Fruit fly (Drosophila melanogaster) whole organism, embryonic: Measurements from ENCODE around the gene CG33306.

Source experiments
- Abd-B ChIP-seq: fragments of 200-800 bp; sonication (Bioruptor generic); optimal IDR thresholded peaks from 2 replicates; lab custom pipeline; 2018; ENCODE audit warnings: missing biosample characterization, mild to moderate bottlenecking, missing genetic modification characterization, moderate library complexity
- BEAF-32 ChIP-seq: fragments of 200-800 bp; sonication (Bioruptor generic); optimal IDR thresholded peaks from 3 replicates; lab custom pipeline; 2017; ENCODE audit warnings: missing biosample characterization, missing genetic modification characterization, mild to moderate bottlenecking, moderate library complexity, missing genetic modification reagents
- CG1024 ChIP-seq: fragments of 200-800 bp; sonication (Bioruptor generic); IDR thresholded peaks from 2 replicates; pipeline ENCODE4 v1.3.6; 2022; ENCODE audit warnings: missing biosample characterization, missing genetic modification characterization
- CG10366 ChIP-seq: fragments of 200-800 bp; sonication (Bioruptor generic); IDR thresholded peaks from 2 replicates; pipeline ENCODE4 v1.3.6; 2022; ENCODE audit warnings: missing biosample characterization, missing genetic modification characterization
- CG10654 ChIP-seq: fragments of 200-800 bp; sonication (Bioruptor generic); optimal IDR thresholded peaks from 2 replicates; lab custom pipeline; 2016; ENCODE audit warnings: missing biosample characterization, missing genetic modification characterization
- CG11085 ChIP-seq: fragments of 200-800 bp; sonication (Bioruptor generic); IDR thresholded peaks from 2 replicates; pipeline ENCODE4 v1.3.6; 2022; ENCODE audit warnings: missing biosample characterization, missing genetic modification characterization
- CG11560 ChIP-seq: fragments of 200-800 bp; sonication (Bioruptor generic); IDR thresholded peaks from 3 replicates; pipeline ENCODE4 v1.3.6; 2022; ENCODE audit warnings: missing biosample characterization, missing genetic modification characterization
- CG12659 ChIP-seq: fragments of 200-800 bp; sonication (Bioruptor generic); optimal IDR thresholded peaks from 3 replicates; lab custom pipeline; 2017; ENCODE audit warnings: mild to moderate bottlenecking, missing biosample characterization, missing genetic modification reagents, missing genetic modification characterization
- CG13624 ChIP-seq: fragments of 200-800 bp; sonication (Bioruptor generic); optimal IDR thresholded peaks from 2 replicates; lab custom pipeline; 2016; ENCODE audit warnings: missing biosample characterization, missing genetic modification characterization
- CG14860 ChIP-seq: fragments of 200-800 bp; sonication (Bioruptor generic); IDR thresholded peaks from 3 replicates; pipeline ENCODE4 v1.3.6; 2022; ENCODE audit warnings: missing biosample characterization, missing genetic modification characterization; ENCODE audit not compliant: partially characterized antibody
- CG15269 ChIP-seq: fragments of 200-800 bp; sonication (Bioruptor generic); optimal IDR thresholded peaks from 2 replicates; lab custom pipeline; 2018; ENCODE audit warnings: missing biosample characterization, mild to moderate bottlenecking, missing genetic modification characterization, moderate library complexity
- CG15514 ChIP-seq: fragments of 200-800 bp; sonication (Bioruptor generic); optimal IDR thresholded peaks from 3 replicates; lab custom pipeline; 2017; ENCODE audit warnings: missing biosample characterization, missing genetic modification characterization, mild to moderate bottlenecking, moderate library complexity, missing genetic modification reagents
- CG30403 ChIP-seq: fragments of 200-800 bp; sonication (Bioruptor generic); optimal IDR thresholded peaks from 3 replicates; lab custom pipeline; 2016; ENCODE audit warnings: missing biosample characterization, missing genetic modification characterization
- CG32532 ChIP-seq: fragments of 200-800 bp; sonication (Bioruptor generic); IDR thresholded peaks from 2 replicates; pipeline ENCODE4 v1.3.6; 2022; ENCODE audit warnings: missing biosample characterization, missing genetic modification characterization
- CG32767 ChIP-seq: fragments of 200-800 bp; sonication (Bioruptor generic); IDR thresholded peaks from 2 replicates; pipeline ENCODE4 v1.3.6; 2022; ENCODE audit warnings: missing biosample characterization, missing genetic modification characterization
- CG34422 ChIP-seq: fragments of 200-800 bp; sonication (Bioruptor generic); IDR thresholded peaks from 3 replicates; pipeline ENCODE4 v1.3.6; 2022; ENCODE audit warnings: missing biosample characterization, missing genetic modification characterization
- CG4328 ChIP-seq: fragments of 200-800 bp; sonication (Bioruptor generic); optimal IDR thresholded peaks from 3 replicates; lab custom pipeline; 2017; ENCODE audit warnings: missing biosample characterization, missing genetic modification reagents, missing genetic modification characterization
- CG4617 ChIP-seq: fragments of 200-800 bp; sonication (Bioruptor generic); optimal IDR thresholded peaks from 3 replicates; lab custom pipeline; 2016; ENCODE audit warnings: missing biosample characterization, missing genetic modification characterization, borderline replicate concordance
- CG9876 ChIP-seq: fragments of 200-800 bp; sonication (Bioruptor generic); optimal IDR thresholded peaks from 2 replicates; lab custom pipeline; 2016; ENCODE audit warnings: missing biosample characterization, missing genetic modification characterization
- Dip2 ChIP-seq: fragments of 200-800 bp; sonication (Bioruptor generic); IDR thresholded peaks from 2 replicates; pipeline ENCODE4 v1.3.6; 2022; ENCODE audit warnings: missing biosample characterization, missing genetic modification characterization
- Doc3 ChIP-seq: fragments of 200-800 bp; sonication (Bioruptor generic); IDR thresholded peaks from 3 replicates; pipeline ENCODE4 v1.3.6; 2022; ENCODE audit warnings: missing biosample characterization, missing genetic modification characterization; ENCODE audit not compliant: partially characterized antibody
- Dp ChIP-seq: fragments of 200-800 bp; sonication (Bioruptor generic); optimal IDR thresholded peaks from 2 replicates; lab custom pipeline; 2018; ENCODE audit warnings: missing biosample characterization, mild to moderate bottlenecking, missing genetic modification characterization, moderate library complexity
- Ets97D ChIP-seq: fragments of 200-800 bp; sonication (Bioruptor generic); optimal IDR thresholded peaks from 3 replicates; lab custom pipeline; 2016; ENCODE audit warnings: missing biosample characterization, missing genetic modification characterization
- Fer1 ChIP-seq: fragments of 200-800 bp; sonication (Bioruptor generic); optimal IDR thresholded peaks from 2 replicates; lab custom pipeline; 2017; ENCODE audit warnings: missing biosample characterization, mild to moderate bottlenecking, missing genetic modification characterization
- HLH4C ChIP-seq: fragments of 200-800 bp; sonication (Bioruptor generic); IDR thresholded peaks from 3 replicates; pipeline ENCODE4 v1.3.6; 2022; ENCODE audit warnings: missing biosample characterization, missing genetic modification characterization; ENCODE audit not compliant: partially characterized antibody
- Hr51 ChIP-seq, 2 experiments: fragments of 200-800 bp; sonication (Bioruptor generic); optimal IDR thresholded peaks; 2 replicates in 1 of 2; 3 replicates in 1 of 2; lab custom pipeline; 2016 to 2018; ENCODE audit warnings: missing biosample characterization in 2 of 2, missing genetic modification characterization in 2 of 2, mild to moderate bottlenecking in 1 of 2, moderate library complexity in 1 of 2
- Meics ChIP-seq: fragments of 200-800 bp; sonication (Bioruptor generic); optimal IDR thresholded peaks from 2 replicates; lab custom pipeline; 2017; ENCODE audit warnings: missing biosample characterization, mild to moderate bottlenecking, missing genetic modification characterization
- ac ChIP-seq: fragments of 200-800 bp; sonication (Bioruptor generic); optimal IDR thresholded peaks from 3 replicates; lab custom pipeline; 2017; ENCODE audit warnings: missing biosample characterization, mild to moderate bottlenecking, missing genetic modification characterization
- ato ChIP-seq: fragments of 200-800 bp; sonication (Bioruptor generic); IDR thresholded peaks from 2 replicates; pipeline ENCODE4 v1.3.6; 2022; ENCODE audit warnings: missing biosample characterization, missing genetic modification characterization; ENCODE audit not compliant: partially characterized antibody
- bigmax ChIP-seq: fragments of 200-800 bp; sonication (Bioruptor generic); optimal IDR thresholded peaks from 2 replicates; lab custom pipeline; 2018; ENCODE audit warnings: missing biosample characterization, mild to moderate bottlenecking, missing genetic modification characterization
- dpn ChIP-seq, 2 experiments: fragments of 200-800 bp; sonication (Bioruptor generic); optimal IDR thresholded peaks; 3 replicates each; lab custom pipeline; 2016; ENCODE audit warnings: missing biosample characterization in 2 of 2, missing genetic modification characterization in 2 of 2
- gfzf ChIP-seq: fragments of 200-800 bp; sonication (Bioruptor generic); optimal IDR thresholded peaks from 2 replicates; lab custom pipeline; 2016; ENCODE audit warnings: missing biosample characterization, mild to moderate bottlenecking, missing genetic modification characterization, moderate library complexity
- hb ChIP-seq: fragments of 200-800 bp; sonication (Bioruptor generic); IDR thresholded peaks from 3 replicates; pipeline ENCODE4 v1.3.6; 2022; ENCODE audit warnings: missing biosample characterization, missing genetic modification characterization; ENCODE audit not compliant: partially characterized antibody
- lbe ChIP-seq: fragments of 200-800 bp; sonication (Bioruptor generic); optimal IDR thresholded peaks from 2 replicates; lab custom pipeline; 2016; ENCODE audit warnings: missing biosample characterization, mild to moderate bottlenecking, missing genetic modification characterization
- nau ChIP-seq: fragments of 200-800 bp; sonication (Bioruptor generic); optimal IDR thresholded peaks from 3 replicates; lab custom pipeline; 2017; ENCODE audit warnings: missing biosample characterization, mild to moderate bottlenecking, missing genetic modification characterization, missing genetic modification reagents
- onecut ChIP-seq: fragments of 200-800 bp; sonication (Bioruptor generic); IDR thresholded peaks from 2 replicates; pipeline ENCODE4 v1.3.6; 2022; ENCODE audit warnings: missing biosample characterization, missing genetic modification characterization
- pfk ChIP-seq: fragments of 200-800 bp; sonication (Bioruptor generic); optimal IDR thresholded peaks from 2 replicates; lab custom pipeline; 2018; ENCODE audit warnings: missing biosample characterization, mild to moderate bottlenecking, missing genetic modification characterization, moderate library complexity
- pita ChIP-seq: fragments of 200-800 bp; sonication (Bioruptor generic); optimal IDR thresholded peaks from 2 replicates; lab custom pipeline; 2017; ENCODE audit warnings: missing biosample characterization, mild to moderate bottlenecking, missing genetic modification characterization
- psq ChIP-seq: fragments of 200-800 bp; sonication (Bioruptor generic); optimal IDR thresholded peaks from 2 replicates; lab custom pipeline; 2017; ENCODE audit warnings: missing biosample characterization, missing genetic modification characterization
- ro ChIP-seq: fragments of 200-800 bp; sonication (Bioruptor generic); IDR thresholded peaks from 2 replicates; pipeline ENCODE4 v1.3.6; 2022; ENCODE audit warnings: missing biosample characterization, missing genetic modification characterization
- slp2 ChIP-seq: fragments of 200-800 bp; sonication (Bioruptor generic); optimal IDR thresholded peaks from 2 replicates; lab custom pipeline; 2016; ENCODE audit warnings: missing biosample characterization, missing genetic modification characterization
- trem ChIP-seq: fragments of 200-800 bp; optimal IDR thresholded peaks from 3 replicates; lab custom pipeline; 2019; ENCODE audit warnings: missing biosample characterization, mild to moderate bottlenecking, missing genetic modification characterization, moderate library complexity
- tup ChIP-seq: fragments of 200-800 bp; sonication (Bioruptor generic); optimal IDR thresholded peaks from 2 replicates; lab custom pipeline; 2016; ENCODE audit warnings: missing biosample characterization, mild to moderate bottlenecking, missing genetic modification characterization, moderate library complexity
- unc-4 ChIP-seq: fragments of 200-800 bp; sonication (Bioruptor generic); IDR thresholded peaks from 2 replicates; pipeline ENCODE4 v1.3.6; 2022; ENCODE audit warnings: missing biosample characterization, missing genetic modification characterization; ENCODE audit not compliant: partially characterized antibody
- vvl ChIP-seq: fragments of 200-800 bp; sonication (Bioruptor generic); IDR thresholded peaks from 2 replicates; pipeline ENCODE4 v1.3.6; 2022; ENCODE audit warnings: missing biosample characterization, missing genetic modification characterization
- zfh2 ChIP-seq: fragments of 200-800 bp; sonication (Bioruptor generic); optimal IDR thresholded peaks from 2 replicates; lab custom pipeline; 2016; ENCODE audit warnings: missing biosample characterization, missing genetic modification characterization

CG33306 gene

dm6 chr2L:13813604-13814178 lies 29.9 kb downstream of the CG33306 start, which contains the start of gene Sos (continued):
- TF ChIP-seq bigmax (GFP tag; lab: Kevin White, UChicago): no peak
- TF ChIP-seq vvl (GFP tag; lab: Robert Waterston, UW): 0 out of 2 replicates have a peak, but pooled peaks have one; percentile 23
- no peak for TF ChIP-seq dpn (GFP tag; optimal IDR thresholded peaks at IDR 0.05; lab: Kevin White, UChicago)
- TF ChIP-seq hb (GFP tag; lab: Robert Waterston, UW): no peak
- TF ChIP-seq CG32767: 0 out of 2 replicates have a peak, but pooled peaks have one; percentile 14
- TF ChIP-seq Abd-B: peak; percentile 10
- peak; percentile 94 for TF ChIP-seq Dp (GFP tag; lab: Kevin White, UChicago)
- TF ChIP-seq zfh2: no peak
- TF ChIP-seq CG9876 (GFP tag; lab: Kevin White, UChicago): no peak
- TF ChIP-seq psq (GFP tag; lab: Kevin White, UChicago): no peak
- TF ChIP-seq CG32532 (GFP tag; lab: Robert Waterston, UW): 0 out of 2 replicates have a peak, but pooled peaks have one; percentile 9
- no peak for TF ChIP-seq Meics
- no peak for TF ChIP-seq CG34422
- TF ChIP-seq Fer1 (GFP tag; lab: Kevin White, UChicago): no peak
- peak; percentile 76; the same call in 2 of the 3 replicates for TF ChIP-seq CG11560 (tag; lab: Robert Waterston, UW)
- TF ChIP-seq CG15269 (tag; lab: Kevin White, UChicago): no peak
- no peak for TF ChIP-seq slp2 (GFP tag; lab: Kevin White, UChicago)
- TF ChIP-seq Dip2 (GFP tag; lab: Robert Waterston, UW): no peak
- TF ChIP-seq nau: no peak
- peak; percentile 84 for TF ChIP-seq CG12659 (GFP tag; lab: Kevin White, UChicago)
- TF ChIP-seq trem: peak; percentile 73
- TF ChIP-seq Hr51 (GFP tag; optimal IDR thresholded peaks at IDR 0.05; lab: Kevin White, UChicago): no peak
- peak; percentile 82 for TF ChIP-seq CG4617 (GFP tag; lab: Kevin White, UChicago)
- TF ChIP-seq ro (GFP tag; lab: Robert Waterston, UW): no peak
- TF ChIP-seq unc-4 (GFP tag; lab: Robert Waterston, UW): no peak
- TF ChIP-seq Ets97D: peak; percentile 45
- TF ChIP-seq pfk (GFP tag; lab: Kevin White, UChicago): no peak

dm6 chr2L:13813156-13813555 lies 30.4 kb downstream of the CG33306 start, which contains the start of gene CG16888:
CG16888 (minus strand) TSS chr2L:13813256.
- TF ChIP-seq tup (GFP tag; lab: Kevin White, UChicago) (no peak), pfk (GFP tag; lab: Kevin White, UChicago) (peak; percentile 59)

dm6 chr2L:13811323-13811722 lies 32.2 kb downstream of the CG33306 start, which contains the start of the genes Adat1 and CG16865:
Adat1 (minus strand) TSS chr2L:13811474.
CG16865 (plus strand) TSS chr2L:13811522.
- TF ChIP-seq trem: peak; percentile 36
- TF ChIP-seq CG13624 (GFP tag; lab: Kevin White, UChicago): peak; percentile 12
- TF ChIP-seq HLH4C (GFP tag; lab: Robert Waterston, UW): peak; percentile 38; the same call in 1 of the 3 replicates
- peak; percentile 47 for TF ChIP-seq CG12659 (GFP tag; lab: Kevin White, UChicago)
- TF ChIP-seq Dp (GFP tag; lab: Kevin White, UChicago): peak; percentile 32
- peak; percentile 62 for TF ChIP-seq unc-4 (GFP tag; lab: Robert Waterston, UW)
- TF ChIP-seq lbe (GFP tag; lab: Kevin White, UChicago): no peak
- peak; percentile 76 for TF ChIP-seq gfzf
- TF ChIP-seq CG11085: no peak
- peak; percentile 56; the same call in 2 of the 3 replicates for TF ChIP-seq CG14860 (GFP tag; lab: Robert Waterston, UW)
- peak; percentile 61; the same call in 1 of the 2 replicates for TF ChIP-seq ato (GFP tag; lab: Robert Waterston, UW)
- 0 out of 3 replicates have a peak, but pooled peaks have one; percentile 28 for TF ChIP-seq Doc3 (GFP tag; lab: Robert Waterston, UW)
- no peak for TF ChIP-seq CG1024 (GFP tag; lab: Robert Waterston, UW)
- TF ChIP-seq CG10366 (GFP tag; lab: Robert Waterston, UW): no peak
- TF ChIP-seq onecut (GFP tag; lab: Robert Waterston, UW): peak; percentile 87
- TF ChIP-seq CG10654 (GFP tag; lab: Kevin White, UChicago): no peak
- no peak for TF ChIP-seq CG4328
- no peak for TF ChIP-seq pita (GFP tag; lab: Kevin White, UChicago)
- TF ChIP-seq BEAF-32 (GFP tag; lab: Kevin White, UChicago): peak; percentile 53
- no peak for TF ChIP-seq CG30403 (GFP tag; lab: Kevin White, UChicago)
- peak; percentile 58 for TF ChIP-seq CG15514 (GFP tag; lab: Kevin White, UChicago)
- TF ChIP-seq ac (GFP tag; lab: Kevin White, UChicago): no peak
